Worm (Caenorhabditis elegans): ENCODE measurements around the gene Y57A10C.8.

- TF ChIP-seq hmg-4 (GFP tag; optimal IDR thresholded peaks at IDR 0.05): no peak
- TF ChIP-seq ceh-36 (tag; optimal IDR thresholded peaks at IDR 0.05): no peak
- TF ChIP-seq tbx-37 (GFP tag; conservative IDR thresholded peaks at IDR 0.05): no peak
- TF ChIP-seq tra-4 (tag; optimal IDR thresholded peaks at IDR 0.05): no peak
- no peak for TF ChIP-seq flt-1 (GFP tag; IDR thresholded peaks at IDR 0.05)
- no peak for TF ChIP-seq ama-1 (optimal IDR thresholded peaks at IDR 0.05)
- no peak for TF ChIP-seq ceh-13 (GFP tag; optimal IDR thresholded peaks at IDR 0.05)
- TF ChIP-seq pes-1 (GFP tag; IDR thresholded peaks at IDR 0.05): no peak
Observed at ce11 chrII:12417514-12417913, 12.1 kb downstream of the Y57A10C.8 start, which contains the start of gene sre-27.
